Worm (Caenorhabditis elegans): ENCODE data around the gene fah-1.

DNA sequence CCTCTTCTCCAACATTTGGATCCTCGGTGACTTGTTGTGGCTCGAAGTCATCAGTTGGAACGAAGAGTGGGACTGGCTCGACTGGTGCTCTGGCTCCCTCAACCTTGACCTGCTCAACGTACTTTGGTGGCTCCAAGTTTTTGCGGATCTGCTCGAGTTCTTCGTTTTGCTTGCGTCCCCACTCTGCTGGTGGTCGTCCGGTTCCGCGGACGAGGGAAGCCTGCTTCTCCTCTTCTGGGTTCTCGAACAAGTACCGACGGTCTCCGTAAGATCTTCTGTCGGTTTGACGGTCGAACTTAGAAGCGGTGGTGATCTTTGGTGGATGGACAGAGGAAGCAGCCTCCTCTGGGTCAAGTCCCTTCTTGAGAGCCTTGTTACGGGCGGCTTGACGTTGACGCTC lies 40.0 kb downstream of the fah-1 start:
- TF ChIP-seq ama-1 (optimal IDR thresholded peaks at IDR 0.05) (no peak), sea-1 (GFP tag; conservative IDR thresholded peaks at IDR 0.05) (no peak), ets-7 (tag; optimal IDR thresholded peaks at IDR 0.05) (no peak), pes-1 (GFP tag; IDR thresholded peaks at IDR 0.05) (no peak), ceh-36 (tag; optimal IDR thresholded peaks at IDR 0.05) (no peak), hmg-4 (GFP tag; optimal IDR thresholded peaks at IDR 0.05) (no peak), hmbx-1 (tag; optimal IDR thresholded peaks at IDR 0.05) (no peak), hnd-1 (tag; optimal IDR thresholded peaks at IDR 0.05) (no peak), flt-1 (GFP tag; IDR thresholded peaks at IDR 0.05) (no peak), tbx-37 (GFP tag; conservative IDR thresholded peaks at IDR 0.05) (no peak), ceh-13 (GFP tag; optimal IDR thresholded peaks at IDR 0.05) (no peak), B0310.2 (tag; optimal IDR thresholded peaks at IDR 0.05) (no peak), tbx-11 (GFP tag; IDR thresholded peaks at IDR 0.05) (no peak), tra-4 (tag; optimal IDR thresholded peaks at IDR 0.05) (no peak)

All from whole organism, early embryonic.